Fruit fly (Drosophila melanogaster): Measurements from ENCODE around the gene by.

Gene by

DNA sequence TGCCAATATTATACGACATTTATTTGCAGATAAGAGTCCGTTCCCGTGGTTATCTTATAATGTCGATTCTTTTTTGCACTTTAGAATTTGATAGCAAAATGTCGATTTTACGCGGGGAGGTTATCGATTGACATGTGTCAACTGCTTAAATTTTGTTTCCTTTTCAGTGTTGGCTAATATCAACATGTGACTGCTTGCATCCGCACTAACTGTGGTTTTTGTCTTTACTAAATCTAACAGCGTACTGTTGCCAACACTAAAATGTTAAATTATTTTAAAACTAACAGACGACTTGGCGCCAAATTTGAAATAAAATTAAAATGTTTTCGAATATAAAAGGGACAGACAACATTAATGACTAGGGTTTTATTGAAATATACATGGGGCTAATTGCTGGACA lies 36.1 kb downstream of the by start (continued):
- peak; percentile 79 for TF ChIP-seq CoRest (tag; optimal IDR thresholded peaks at IDR 0.05)
- peak; percentile 39 for TF ChIP-seq Atf-2 (GFP tag; optimal IDR thresholded peaks at IDR 0.05)
- TF ChIP-seq CG13775 (GFP tag; optimal IDR thresholded peaks at IDR 0.05), result peak; percentile 89
- TF ChIP-seq CG42726 (GFP tag; IDR thresholded peaks at IDR 0.05; ENCODE audit: partially characterized antibody), result peak; percentile 71
- peak; percentile 75 for TF ChIP-seq NFAT (GFP tag; IDR thresholded peaks at IDR 0.05)
- peak; percentile 77 for TF ChIP-seq CG15601 (tag; optimal IDR thresholded peaks at IDR 0.05)
- TF ChIP-seq CG6813 (GFP tag; optimal IDR thresholded peaks at IDR 0.05), result no peak
- peak; percentile 48; the same call in 1 of the 2 replicates for TF ChIP-seq Scr (GFP tag; IDR thresholded peaks at IDR 0.05; ENCODE audit: partially characterized antibody)
- peak; percentile 89 for TF ChIP-seq vvl (GFP tag; IDR thresholded peaks at IDR 0.05)
- no peak for TF ChIP-seq prd (optimal IDR thresholded peaks at IDR 0.05)
- peak; percentile 49; the same call in 1 of the 3 replicates for TF ChIP-seq prd (GFP tag; IDR thresholded peaks at IDR 0.05)
- no peak for TF ChIP-seq kah (GFP tag; optimal IDR thresholded peaks at IDR 0.05)
- peak; percentile 81 for TF ChIP-seq phol (tag; optimal IDR thresholded peaks at IDR 0.05)
- peak; percentile 88 for TF ChIP-seq lilli (GFP tag; optimal IDR thresholded peaks at IDR 0.05)
- TF ChIP-seq bigmax (GFP tag; optimal IDR thresholded peaks at IDR 0.05), result peak; percentile 29
- TF ChIP-seq trem (tag; optimal IDR thresholded peaks at IDR 0.05), result peak; percentile 84
- peak; percentile 9 for TF ChIP-seq run (tag; optimal IDR thresholded peaks at IDR 0.05)
- peak; percentile 83 for TF ChIP-seq vfl (GFP tag; optimal IDR thresholded peaks at IDR 0.05)
- peak; percentile 83 for TF ChIP-seq CG12659 (GFP tag; optimal IDR thresholded peaks at IDR 0.05)
- TF ChIP-seq CG10366 (GFP tag; IDR thresholded peaks at IDR 0.05), result peak; percentile 44; the same call in 1 of the 2 replicates
- TF ChIP-seq CG11560 (tag; IDR thresholded peaks at IDR 0.05), result peak; percentile 75; the same call in 2 of the 3 replicates
- peak; percentile 76 for TF ChIP-seq Ptx1 (GFP tag; IDR thresholded peaks at IDR 0.05)
- peak in 1 of 3 experiments; percentile 92 for TF ChIP-seq Stat92E (GFP tag; optimal IDR thresholded peaks at IDR 0.05)
- TF ChIP-seq salm (tag; optimal IDR thresholded peaks at IDR 0.05), result peak; percentile 67
- peak; percentile 55 for TF ChIP-seq CG16815 (GFP tag; optimal IDR thresholded peaks at IDR 0.05)
- peak; percentile 58 for TF ChIP-seq CG1647 (GFP tag; optimal IDR thresholded peaks at IDR 0.05)
- TF ChIP-seq gt (GFP tag; IDR thresholded peaks at IDR 0.05), result no peak
- TF ChIP-seq nerfin-1 (tag; optimal IDR thresholded peaks at IDR 0.05), result peak; percentile 50
- peak; percentile 100 for TF ChIP-seq Ets65A (GFP tag)
- TF ChIP-seq CG34376 (GFP tag; optimal IDR thresholded peaks at IDR 0.05), result peak; percentile 90
- no peak for TF ChIP-seq yki (optimal IDR thresholded peaks at IDR 0.05)
- TF ChIP-seq CG14441 (GFP tag; IDR thresholded peaks at IDR 0.05), result peak; percentile 19; the same call in 1 of the 2 replicates
- peak; percentile 60; the same call in 1 of the 2 replicates for TF ChIP-seq bbx (GFP tag; IDR thresholded peaks at IDR 0.05; ENCODE audit: partially characterized antibody)
- TF ChIP-seq inv (GFP tag; IDR thresholded peaks at IDR 0.05; ENCODE audit: partially characterized antibody), result peak; percentile 35; the same call in 1 of the 2 replicates
- TF ChIP-seq sens-2 (GFP tag; IDR thresholded peaks at IDR 0.05), result no peak
- TF ChIP-seq MTF-1 (GFP tag; optimal IDR thresholded peaks at IDR 0.05; ENCODE audit: borderline replicate concordance), result no peak
- TF ChIP-seq B-H2 (GFP tag; optimal IDR thresholded peaks at IDR 0.05), result peak; percentile 95
- TF ChIP-seq CG15696 (tag; optimal IDR thresholded peaks at IDR 0.05), result peak; percentile 44
- TF ChIP-seq grn (GFP tag; optimal IDR thresholded peaks at IDR 0.05), result peak; percentile 84
- peak; percentile 100 for TF ChIP-seq E2f2 (GFP tag; IDR thresholded peaks at IDR 0.05)
- peak; percentile 19 for TF ChIP-seq wek (GFP tag; optimal IDR thresholded peaks at IDR 0.05)
- peak; percentile 15 for TF ChIP-seq Oli (tag; optimal IDR thresholded peaks at IDR 0.05)
- TF ChIP-seq CG12299 (tag; optimal IDR thresholded peaks at IDR 0.05), result peak; percentile 17
- TF ChIP-seq Ssrp (tag; optimal IDR thresholded peaks at IDR 0.05), result peak; percentile 7
- TF ChIP-seq vnd (GFP tag; IDR thresholded peaks at IDR 0.05; ENCODE audit: partially characterized antibody), result no peak
- TF ChIP-seq CG3407 (GFP tag; optimal IDR thresholded peaks at IDR 0.05), result peak; percentile 29
- peak; percentile 32 for TF ChIP-seq CG9727 (GFP tag; optimal IDR thresholded peaks at IDR 0.05)
- peak; percentile 12 for TF ChIP-seq D19B (GFP tag; optimal IDR thresholded peaks at IDR 0.05)
- TF ChIP-seq CG17829 (tag; optimal IDR thresholded peaks at IDR 0.05), result peak; percentile 80
- peak; percentile 38 for TF ChIP-seq CG7928 (GFP tag; optimal IDR thresholded peaks at IDR 0.05)
